Worm (Caenorhabditis elegans) whole organism, L4 larva: Measurements from ENCODE around the gene C05G5.3.

Source experiments
- aly-2 ChIP-seq: sonication (generic microtip); optimal IDR thresholded peaks from 2 replicates; lab custom pipeline; 2018; ENCODE audit warnings: missing biosample characterization, missing genetic modification characterization
- egl-27 ChIP-seq: sonication (generic microtip); optimal IDR thresholded peaks from 3 replicates; lab custom pipeline; 2017; ENCODE audit warnings: missing biosample characterization, missing genetic modification reagents, missing genetic modification characterization
- egl-43 ChIP-seq: fragments of 200-800 bp; sonication (Bioruptor generic); IDR thresholded peaks from 2 replicates; pipeline ENCODE4 v1.3.6; 2022; ENCODE audit warnings: missing genetic modification reagents, missing genetic modification characterization, missing compliant biosample characterization
- lin-13 ChIP-seq: fragments of 150-350 bp; optimal IDR thresholded peaks from 2 replicates; lab custom pipeline; 2014; ENCODE audit warnings: missing biosample characterization, missing genetic modification reagents, missing genetic modification characterization
- lsy-2 ChIP-seq, 2 experiments: fragments of 150-350 bp in 1 of 2; sonication (generic microtip) in 1 of 2; optimal IDR thresholded peaks; 2 replicates each; lab custom pipeline; 2014 to 2017; ENCODE audit warnings: missing biosample characterization in 2 of 2, missing genetic modification characterization in 2 of 2
- madf-9 ChIP-seq: fragments of 200-800 bp; sonication (Bioruptor generic); conservative IDR thresholded peaks from 2 replicates; pipeline ENCODE4 v1.3.6; 2022; ENCODE audit warnings: missing genetic modification reagents, missing genetic modification characterization, missing compliant biosample characterization
- mdl-1 ChIP-seq, 2 experiments: fragments of 150-350 bp in 1 of 2; sonication (generic microtip) in 1 of 2; optimal IDR thresholded peaks; 2 replicates each; lab custom pipeline; 2014 to 2017; ENCODE audit warnings: missing biosample characterization in 2 of 2, missing genetic modification characterization in 2 of 2
- nhr-28 ChIP-seq: fragments of 150-350 bp; optimal IDR thresholded peaks from 2 replicates; lab custom pipeline; 2014; ENCODE audit warnings: missing biosample characterization, missing genetic modification characterization

ce11 chrX:14755847-14756246, 4.0 kb upstream of the C05G5.3 start:
- TF ChIP-seq egl-27 (tag; lab: Kevin White, UChicago) (no peak), aly-2 (tag; lab: Kevin White, UChicago) (no peak), lsy-2 (tag; optimal IDR thresholded peaks at IDR 0.05; lab: Kevin White, UChicago) (no peak), lin-13 (GFP tag; lab: Kevin White, UChicago) (no peak), madf-9 (GFP tag; lab: Robert Waterston, UW) (no peak), egl-43 (GFP tag; lab: Robert Waterston, UW) (no peak), nhr-28 (tag; lab: Kevin White, UChicago) (no peak), mdl-1 (tag; optimal IDR thresholded peaks at IDR 0.05; lab: Kevin White, UChicago) (no peak)
